Worm (Caenorhabditis elegans): ENCODE measurements around the gene F40G12.9.

DNA sequence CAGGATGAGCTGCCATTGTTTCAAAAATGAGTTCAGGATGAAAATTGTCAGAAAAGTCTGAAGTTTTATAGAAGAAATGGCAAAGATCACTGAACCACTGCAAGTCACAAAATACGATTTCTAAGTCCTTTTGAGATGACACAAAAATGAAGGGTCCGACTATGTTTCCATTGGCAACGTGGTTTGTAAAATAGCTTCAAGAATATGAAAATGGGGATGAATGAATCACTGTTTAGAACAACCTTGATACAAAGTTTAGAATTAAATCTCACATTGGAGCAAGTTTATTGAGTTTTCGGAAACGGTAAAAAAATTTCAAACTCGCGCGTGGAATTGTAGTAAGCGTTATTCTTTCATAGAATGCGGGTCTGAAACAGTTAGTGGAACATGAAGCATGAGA is 28.7 kb downstream of the F40G12.9 start, which contains the start of gene ddn-3:
- no peak for TF ChIP-seq pha-4 (tag; optimal IDR thresholded peaks at IDR 0.05)
- TF ChIP-seq drap-1 (GFP tag; optimal IDR thresholded peaks at IDR 0.05): no peak
- TF ChIP-seq nhr-12 (tag; optimal IDR thresholded peaks at IDR 0.05): no peak
- TF ChIP-seq unc-62 (GFP tag; optimal IDR thresholded peaks at IDR 0.05): no peak
- TF ChIP-seq ham-2 (GFP tag; optimal IDR thresholded peaks at IDR 0.05): no peak
- TF ChIP-seq hlh-1 (tag; optimal IDR thresholded peaks at IDR 0.05): no peak
- no peak for TF ChIP-seq lin-13 (tag; optimal IDR thresholded peaks at IDR 0.05)
- TF ChIP-seq zip-8 (tag; optimal IDR thresholded peaks at IDR 0.05): no peak
- TF ChIP-seq nhr-237 (tag; optimal IDR thresholded peaks at IDR 0.05): no peak
